Worm (Caenorhabditis elegans) whole organism, L4/young adult: ENCODE data around the gene ZC449.1.

Source experiments
- W03F9.2 ChIP-seq: fragments of 150-350 bp; optimal IDR thresholded peaks from 2 replicates; lab custom pipeline; 2014; ENCODE audit warnings: missing biosample characterization, missing genetic modification characterization
- dao-5 ChIP-seq: sonication (generic microtip); optimal IDR thresholded peaks from 2 replicates; lab custom pipeline; 2016; ENCODE audit warnings: missing genotype, missing genetic modification characterization, moderate library complexity, missing compliant biosample characterization
- him-1 ChIP-seq: sonication (generic microtip); optimal IDR thresholded peaks from 2 replicates; lab custom pipeline; 2016; ENCODE audit warnings: missing genotype, missing genetic modification reagents, missing genetic modification characterization, missing compliant biosample characterization

DNA sequence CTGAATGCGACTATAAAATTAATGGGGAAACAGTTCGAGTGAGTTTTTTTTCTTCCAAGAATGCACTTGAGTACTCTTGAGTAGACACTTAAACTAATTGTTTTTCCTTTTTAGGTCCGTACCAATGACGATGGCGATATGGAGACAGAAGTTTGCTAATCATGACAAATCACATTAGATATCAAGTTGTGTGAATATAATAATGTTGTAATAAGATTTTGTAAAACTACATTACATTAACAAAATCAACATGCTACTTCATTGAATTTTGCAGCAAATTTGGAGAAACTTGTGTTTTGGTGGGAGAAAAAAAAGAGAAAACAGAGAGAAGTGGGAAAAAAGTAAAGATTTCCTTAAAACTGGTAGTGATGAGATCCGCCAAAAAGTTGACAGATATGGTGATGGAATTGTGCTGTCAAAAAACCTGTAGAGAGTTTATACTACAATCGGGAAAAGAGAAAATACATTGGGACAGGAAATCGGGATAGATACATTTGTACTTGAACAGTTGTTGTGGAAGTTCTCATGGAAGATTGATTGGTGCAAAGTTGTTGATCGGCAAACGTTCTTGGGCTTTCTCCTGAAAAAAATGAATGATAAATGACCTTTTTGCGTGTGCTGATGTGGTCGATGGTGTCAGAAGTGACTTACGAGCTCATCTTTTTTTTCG is 3.8 kb downstream of the ZC449.1 start:
- TF ChIP-seq him-1 (tag; lab: Kevin White, UChicago) (no peak), W03F9.2 (tag; lab: Kevin White, UChicago) (no peak), dao-5 (no peak)
